Fruit fly (Drosophila melanogaster) whole organism, embryonic: ENCODE data around the gene CG12017.

Source experiments
- CG12299 ChIP-seq: fragments of 200-800 bp; sonication (Bioruptor generic); optimal IDR thresholded peaks from 2 replicates; lab custom pipeline; 2018; ENCODE audit warnings: missing biosample characterization, mild to moderate bottlenecking, missing genetic modification characterization
- Sox102F ChIP-seq: fragments of 200-800 bp; sonication (Bioruptor generic); optimal IDR thresholded peaks from 2 replicates; lab custom pipeline; 2018; ENCODE audit warnings: missing biosample characterization, mild to moderate bottlenecking, missing genetic modification characterization, moderate library complexity
- Usf ChIP-seq: fragments of 200-800 bp; sonication (Bioruptor generic); optimal IDR thresholded peaks from 2 replicates; lab custom pipeline; 2017; ENCODE audit warnings: missing genotype, missing biosample characterization, missing genetic modification characterization
- fru ChIP-seq: fragments of >200 bp; optimal IDR thresholded peaks from 2 replicates; lab custom pipeline; 2017
- hth ChIP-seq: fragments of >200 bp; optimal IDR thresholded peaks from 2 replicates; lab custom pipeline; 2017; ENCODE audit warnings: inconsistent platforms
- tll ChIP-seq, 2 experiments: fragments of 200-800 bp in 1 of 2; fragments of >200 bp in 1 of 2; sonication (Bioruptor generic) in 1 of 2; optimal IDR thresholded peaks; 2 replicates each; lab custom pipeline; 2017 to 2019; ENCODE audit warnings: missing biosample characterization in 2 of 2, missing genetic modification characterization in 2 of 2, mild to moderate bottlenecking in 1 of 2, moderate library complexity in 1 of 2

- TF ChIP-seq hth = no peak
- no peak for TF ChIP-seq Sox102F (GFP tag; lab: Kevin White, UChicago)
- no peak for TF ChIP-seq fru (lab: Kevin White, UChicago)
- TF ChIP-seq CG12299 (tag; lab: Kevin White, UChicago) = no peak
- no peak for TF ChIP-seq Usf (GFP tag; lab: Kevin White, UChicago)
- TF ChIP-seq tll (GFP tag; optimal IDR thresholded peaks at IDR 0.05; lab: Kevin White, UChicago) = no peak
Observed at dm6 chr3L:3315288-3315687, 35.2 kb downstream of the CG12017 start, which contains the start of gene Drsl4.
